Fruit fly (Drosophila melanogaster) whole organism, prepupa: ENCODE data around the gene Cyp303a1.

Source experiments
- Blimp-1 ChIP-seq: fragments of 200-800 bp; sonication (Bioruptor generic); optimal IDR thresholded peaks from 3 replicates; lab custom pipeline; 2017; ENCODE audit warnings: missing biosample characterization, missing genetic modification characterization, mild to moderate bottlenecking, moderate library complexity, missing genetic modification reagents
- CG11902 ChIP-seq: fragments of 200-800 bp; sonication (Bioruptor generic); optimal IDR thresholded peaks from 3 replicates; lab custom pipeline; 2016; ENCODE audit warnings: missing biosample characterization, missing genetic modification characterization
- CG15336 ChIP-seq: fragments of 200-800 bp; sonication (Bioruptor generic); IDR thresholded peaks from 2 replicates; pipeline ENCODE4 v1.3.6; 2022; ENCODE audit warnings: missing biosample characterization, missing genetic modification characterization
- CG1621 ChIP-seq: fragments of 200-800 bp; sonication (Bioruptor generic); optimal IDR thresholded peaks from 3 replicates; lab custom pipeline; 2018; ENCODE audit warnings: missing biosample characterization, mild to moderate bottlenecking, missing genetic modification characterization
- CG3032 ChIP-seq: fragments of 200-800 bp; optimal IDR thresholded peaks from 2 replicates; lab custom pipeline; 2019; ENCODE audit warnings: missing biosample characterization, mild to moderate bottlenecking, missing genetic modification characterization, moderate library complexity
- CG31627 ChIP-seq: fragments of 200-800 bp; sonication (Bioruptor generic); optimal IDR thresholded peaks from 3 replicates; lab custom pipeline; 2016; ENCODE audit warnings: missing biosample characterization, missing genetic modification characterization
- CG32006 ChIP-seq: fragments of 200-800 bp; sonication (Bioruptor generic); optimal IDR thresholded peaks from 3 replicates; lab custom pipeline; 2017; ENCODE audit warnings: missing biosample characterization, mild to moderate bottlenecking, missing genetic modification characterization
- CG3919 ChIP-seq: fragments of 200-800 bp; sonication (Bioruptor generic); optimal IDR thresholded peaks from 3 replicates; lab custom pipeline; 2016; ENCODE audit warnings: missing biosample characterization, missing genetic modification characterization
- CG4318 ChIP-seq: fragments of 200-800 bp; sonication (Bioruptor generic); optimal IDR thresholded peaks from 3 replicates; lab custom pipeline; 2017; ENCODE audit warnings: missing biosample characterization, mild to moderate bottlenecking, missing genetic modification characterization
- CG6163 ChIP-seq: fragments of 200-800 bp; sonication (Bioruptor generic); IDR thresholded peaks from 3 replicates; pipeline ENCODE4 v1.3.6; 2022; ENCODE audit warnings: missing biosample characterization, missing genetic modification characterization
- CG6808 ChIP-seq: fragments of 200-800 bp; sonication (Bioruptor generic); optimal IDR thresholded peaks from 3 replicates; lab custom pipeline; 2017; ENCODE audit warnings: missing biosample characterization, missing genetic modification characterization, mild to moderate bottlenecking, moderate library complexity, missing genetic modification reagents
- CG6854 ChIP-seq: fragments of 200-800 bp; sonication (Bioruptor generic); optimal IDR thresholded peaks from 2 replicates; lab custom pipeline; 2017; ENCODE audit warnings: missing biosample characterization, mild to moderate bottlenecking, missing genetic modification characterization
- CG7368 ChIP-seq: fragments of 200-800 bp; sonication (Bioruptor generic); optimal IDR thresholded peaks from 3 replicates; lab custom pipeline; 2016; ENCODE audit warnings: missing biosample characterization, missing genetic modification characterization
- CG8119 ChIP-seq: fragments of 200-800 bp; sonication (Bioruptor generic); IDR thresholded peaks from 3 replicates; pipeline ENCODE4 v1.3.6; 2022; ENCODE audit warnings: missing biosample characterization, missing genetic modification characterization
- CG8632 ChIP-seq: fragments of 200-800 bp; sonication (Bioruptor generic); optimal IDR thresholded peaks from 3 replicates; lab custom pipeline; 2016; ENCODE audit warnings: missing biosample characterization, missing genetic modification characterization
- Eip75B ChIP-seq: fragments of 200-800 bp; sonication (Bioruptor generic); optimal IDR thresholded peaks from 3 replicates; lab custom pipeline; 2016; ENCODE audit warnings: missing biosample characterization, missing genetic modification characterization
- Eip93F ChIP-seq: fragments of 200-800 bp; sonication (Bioruptor generic); optimal IDR thresholded peaks from 2 replicates; lab custom pipeline; 2016; ENCODE audit warnings: missing biosample characterization, mild to moderate bottlenecking, missing genetic modification characterization
- Ets21C ChIP-seq: fragments of 200-800 bp; sonication (Bioruptor generic); optimal IDR thresholded peaks from 3 replicates; lab custom pipeline; 2016; ENCODE audit warnings: missing biosample characterization, missing genetic modification characterization
- Ets96B ChIP-seq: fragments of 200-800 bp; optimal IDR thresholded peaks from 2 replicates; lab custom pipeline; 2019; ENCODE audit warnings: missing biosample characterization, mild to moderate bottlenecking, missing genetic modification characterization, moderate library complexity
- Gug ChIP-seq: fragments of 200-800 bp; sonication (Bioruptor generic); IDR thresholded peaks from 2 replicates; pipeline ENCODE4 v1.3.6; 2022; ENCODE audit warnings: missing biosample characterization, missing genetic modification characterization
- Hr39 ChIP-seq: fragments of 200-800 bp; sonication (Bioruptor generic); optimal IDR thresholded peaks from 2 replicates; lab custom pipeline; 2016; ENCODE audit warnings: missing biosample characterization, missing genetic modification characterization
- Hr4 ChIP-seq: fragments of 200-800 bp; sonication (Bioruptor generic); optimal IDR thresholded peaks from 3 replicates; lab custom pipeline; 2016; ENCODE audit warnings: missing biosample characterization, missing genetic modification characterization
- Lpt ChIP-seq: fragments of 200-800 bp; sonication (Bioruptor generic); optimal IDR thresholded peaks from 3 replicates; lab custom pipeline; 2016; ENCODE audit warnings: missing biosample characterization, missing genetic modification characterization
- Met ChIP-seq: fragments of 200-800 bp; sonication (Bioruptor generic); optimal IDR thresholded peaks from 3 replicates; lab custom pipeline; 2016; ENCODE audit warnings: missing biosample characterization, missing genetic modification characterization
- Smox ChIP-seq: fragments of 200-800 bp; sonication (Bioruptor generic); optimal IDR thresholded peaks from 3 replicates; lab custom pipeline; 2016; ENCODE audit warnings: missing biosample characterization, missing genetic modification characterization
- Sox14 ChIP-seq: fragments of 200-800 bp; sonication (Bioruptor generic); optimal IDR thresholded peaks from 3 replicates; lab custom pipeline; 2016; ENCODE audit warnings: missing biosample characterization, missing genetic modification characterization
- Sox15 ChIP-seq: fragments of 200-800 bp; sonication (Bioruptor generic); optimal IDR thresholded peaks from 3 replicates; lab custom pipeline; 2016; ENCODE audit warnings: missing biosample characterization, missing genetic modification characterization
- acj6 ChIP-seq: fragments of 200-800 bp; sonication (Bioruptor generic); optimal IDR thresholded peaks from 3 replicates; lab custom pipeline; 2016; ENCODE audit warnings: missing biosample characterization, missing genetic modification characterization
- cyc ChIP-seq: fragments of 200-800 bp; sonication (Bioruptor generic); optimal IDR thresholded peaks from 3 replicates; lab custom pipeline; 2016; ENCODE audit warnings: missing biosample characterization, missing genetic modification characterization
- dac ChIP-seq: fragments of 200-800 bp; sonication (Bioruptor generic); optimal IDR thresholded peaks from 2 replicates; lab custom pipeline; 2017; ENCODE audit warnings: missing biosample characterization, mild to moderate bottlenecking, missing genetic modification characterization
- dsx ChIP-seq: fragments of 200-800 bp; optimal IDR thresholded peaks from 3 replicates; lab custom pipeline; 2019; ENCODE audit warnings: missing biosample characterization, mild to moderate bottlenecking, missing genetic modification characterization, moderate library complexity; ENCODE audit not compliant: poor library complexity, severe bottlenecking
- esn ChIP-seq: fragments of 200-800 bp; sonication (Bioruptor generic); optimal IDR thresholded peaks from 2 replicates; lab custom pipeline; 2016; ENCODE audit warnings: missing biosample characterization, mild to moderate bottlenecking, missing genetic modification characterization, moderate library complexity
- fd85E ChIP-seq: fragments of 200-800 bp; sonication (Bioruptor generic); optimal IDR thresholded peaks from 3 replicates; lab custom pipeline; 2016; ENCODE audit warnings: missing biosample characterization, missing genetic modification characterization
- pdm3 ChIP-seq: fragments of 200-800 bp; sonication (Bioruptor generic); optimal IDR thresholded peaks from 3 replicates; lab custom pipeline; 2016; ENCODE audit warnings: missing biosample characterization, missing genetic modification characterization
- salr ChIP-seq, 2 experiments: fragments of 200-800 bp; sonication (Bioruptor generic); optimal IDR thresholded peaks; 3 replicates each; lab custom pipeline; 2016 to 2018; ENCODE audit warnings: missing biosample characterization in 2 of 2, missing genetic modification characterization in 2 of 2, mild to moderate bottlenecking in 1 of 2
- ss ChIP-seq, 2 experiments: fragments of 200-800 bp; sonication (Bioruptor generic); optimal IDR thresholded peaks; 2 replicates in 1 of 2; 3 replicates in 1 of 2; lab custom pipeline; 2017 to 2018; ENCODE audit warnings: mild to moderate bottlenecking in 2 of 2, missing biosample characterization in 2 of 2, missing genetic modification characterization in 2 of 2, moderate library complexity in 1 of 2
- svp ChIP-seq: fragments of 200-800 bp; sonication (Bioruptor generic); peaks from one replicate; lab custom pipeline; 2016; ENCODE audit warnings: missing biosample characterization, missing genetic modification characterization
- topi ChIP-seq: fragments of 200-800 bp; sonication (Bioruptor generic); optimal IDR thresholded peaks from 3 replicates; lab custom pipeline; 2016; ENCODE audit warnings: missing biosample characterization, missing genetic modification characterization
- vri ChIP-seq: fragments of 200-800 bp; sonication (Bioruptor generic); optimal IDR thresholded peaks from 3 replicates; lab custom pipeline; 2016; ENCODE audit warnings: missing biosample characterization, mild to moderate bottlenecking, missing genetic modification characterization

The Cyp303a1 gene

dm6 chr2L:16287602-16288392 lies 6.2 kb upstream of the Cyp303a1 start, which contains the start of the genes crp and pkaap (continued):
- peak in 1 of 2 experiments; percentile 27 for TF ChIP-seq salr (GFP tag; optimal IDR thresholded peaks at IDR 0.05; lab: Kevin White, UChicago)
- peak; percentile 27 for TF ChIP-seq dac (GFP tag; lab: Kevin White, UChicago)
- TF ChIP-seq Hr4 (GFP tag; lab: Kevin White, UChicago) = peak; percentile 49
- peak; percentile 81 for TF ChIP-seq cyc (GFP tag; lab: Kevin White, UChicago)
- TF ChIP-seq ss (GFP tag; optimal IDR thresholded peaks at IDR 0.05; lab: Kevin White, UChicago) = peak; percentile 37 to 57
- no peak for TF ChIP-seq Lpt (GFP tag; lab: Kevin White, UChicago)
- TF ChIP-seq CG8119 (GFP tag; lab: Robert Waterston, UW) = no peak
- TF ChIP-seq CG3919 (GFP tag; lab: Kevin White, UChicago) = peak; percentile 82
- peak; percentile 28 for TF ChIP-seq CG6854 (GFP tag; lab: Kevin White, UChicago)
- TF ChIP-seq fd85E = peak; percentile 48
- TF ChIP-seq CG7368 (GFP tag; lab: Kevin White, UChicago) = peak; percentile 53
- peak; percentile 69 for TF ChIP-seq dsx (GFP tag; lab: Kevin White, UChicago)
- TF ChIP-seq CG6808 (GFP tag; lab: Kevin White, UChicago) = peak; percentile 17
- TF ChIP-seq CG11902 (GFP tag; lab: Kevin White, UChicago) = peak; percentile 59
- peak; percentile 54 for TF ChIP-seq topi (GFP tag; lab: Kevin White, UChicago)
- peak; percentile 28 for TF ChIP-seq CG32006 (GFP tag; lab: Kevin White, UChicago)
- no peak for TF ChIP-seq Blimp-1
- TF ChIP-seq vri (GFP tag; lab: Kevin White, UChicago) = peak; percentile 58
- TF ChIP-seq CG6163 (GFP tag; lab: Robert Waterston, UW) = no peak
- TF ChIP-seq CG8632 (GFP tag; lab: Kevin White, UChicago) = no peak
- peak; percentile 77 for TF ChIP-seq Smox (GFP tag; lab: Kevin White, UChicago)
- no peak for TF ChIP-seq Gug (GFP tag; lab: Robert Waterston, UW)
- peak; percentile 65 for TF ChIP-seq CG1621 (tag; lab: Kevin White, UChicago)
- TF ChIP-seq CG15336 (GFP tag; lab: Robert Waterston, UW) = no peak
- peak; percentile 83 for TF ChIP-seq CG31627 (GFP tag; lab: Kevin White, UChicago)
- TF ChIP-seq svp (GFP tag; lab: Kevin White, UChicago) = no peak
- TF ChIP-seq Ets96B (tag; lab: Kevin White, UChicago) = no peak

DNA sequence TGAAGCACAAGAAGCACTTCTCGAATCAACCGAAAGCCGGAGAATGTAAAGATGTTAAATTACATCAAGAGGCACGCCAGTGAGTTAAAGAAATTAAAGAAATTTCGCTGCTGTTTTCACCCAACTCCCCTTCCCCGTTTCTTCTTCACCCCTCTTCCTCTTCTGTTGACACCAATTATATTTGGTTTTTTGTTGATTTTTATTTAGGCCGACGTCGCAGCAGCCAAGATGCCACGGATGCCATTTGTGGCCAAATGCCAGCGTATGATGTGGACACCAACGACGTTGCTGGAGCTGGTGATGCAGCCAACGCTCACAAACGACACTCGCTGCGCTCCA lies 5.6 kb upstream of the Cyp303a1 start:
- no peak for TF ChIP-seq esn (GFP tag; lab: Kevin White, UChicago)
- no peak for TF ChIP-seq CG4318
- no peak for TF ChIP-seq Hr39
- TF ChIP-seq CG6163 (GFP tag; lab: Robert Waterston, UW) = no peak
- TF ChIP-seq pdm3 (GFP tag; lab: Kevin White, UChicago) = no peak
- no peak for TF ChIP-seq CG1621 (tag; lab: Kevin White, UChicago)
- TF ChIP-seq Eip75B = no peak
- no peak for TF ChIP-seq CG32006 (GFP tag; lab: Kevin White, UChicago)
- TF ChIP-seq Smox (GFP tag; lab: Kevin White, UChicago) = no peak
- TF ChIP-seq CG3919 (GFP tag; lab: Kevin White, UChicago) = no peak
- TF ChIP-seq cyc (GFP tag; lab: Kevin White, UChicago) = no peak
- TF ChIP-seq Sox14 (GFP tag; lab: Kevin White, UChicago) = no peak
- TF ChIP-seq Ets21C = no peak
- TF ChIP-seq acj6 (GFP tag; lab: Kevin White, UChicago) = no peak
- TF ChIP-seq CG3032 = no peak
- no peak for TF ChIP-seq ss (GFP tag; optimal IDR thresholded peaks at IDR 0.05; lab: Kevin White, UChicago)
- no peak for TF ChIP-seq Met (GFP tag; lab: Kevin White, UChicago)
- TF ChIP-seq Eip93F = no peak
- TF ChIP-seq Sox15 (GFP tag; lab: Kevin White, UChicago) = no peak
